Worm (Caenorhabditis elegans) whole organism, early embryonic: Measurements from ENCODE around the gene F10E7.1.

Experiments
- B0310.2 ChIP-seq: sonication (generic microtip); optimal IDR thresholded peaks from 2 replicates; lab custom pipeline; 2016; ENCODE audit warnings: mild to moderate bottlenecking, missing genetic modification characterization, missing compliant biosample characterization
- F13C5.2 ChIP-seq: sonication (generic microtip); optimal IDR thresholded peaks from 2 replicates; lab custom pipeline; 2017; ENCODE audit warnings: mild to moderate bottlenecking, missing genetic modification characterization, inconsistent platforms, missing compliant biosample characterization
- aly-1 ChIP-seq: sonication (generic microtip); optimal IDR thresholded peaks from 2 replicates; lab custom pipeline; 2016; ENCODE audit warnings: missing genetic modification characterization, missing compliant biosample characterization
- ama-1 ChIP-seq: fragments of 150-350 bp; optimal IDR thresholded peaks from 2 replicates; lab custom pipeline; 2014
- ceh-13 ChIP-seq: fragments of 200-800 bp; sonication (Bioruptor generic); optimal IDR thresholded peaks from 2 replicates; lab custom pipeline; 2018; ENCODE audit warnings: mild to moderate bottlenecking, missing genetic modification characterization, missing compliant biosample characterization
- ceh-36 ChIP-seq: sonication (generic microtip); optimal IDR thresholded peaks from 2 replicates; lab custom pipeline; 2016; ENCODE audit warnings: missing genetic modification characterization, inconsistent platforms, missing compliant biosample characterization
- ets-7 ChIP-seq: sonication (generic microtip); optimal IDR thresholded peaks from 2 replicates; lab custom pipeline; 2016; ENCODE audit warnings: missing genotype, missing genetic modification characterization, missing compliant biosample characterization
- flt-1 ChIP-seq: fragments of 200-800 bp; sonication (Bioruptor generic); IDR thresholded peaks from 2 replicates; pipeline ENCODE4 v1.3.6; 2022; ENCODE audit warnings: missing genetic modification characterization, missing compliant biosample characterization
- hmbx-1 ChIP-seq: sonication (generic microtip); optimal IDR thresholded peaks from 2 replicates; lab custom pipeline; 2016; ENCODE audit warnings: mild to moderate bottlenecking, missing genetic modification characterization, missing compliant biosample characterization
- hmg-4 ChIP-seq: fragments of 200-800 bp; sonication (Bioruptor generic); optimal IDR thresholded peaks from 2 replicates; lab custom pipeline; 2018; ENCODE audit warnings: mild to moderate bottlenecking, missing genetic modification characterization, missing compliant biosample characterization
- hnd-1 ChIP-seq: sonication (generic microtip); optimal IDR thresholded peaks from 2 replicates; lab custom pipeline; 2016; ENCODE audit warnings: missing genetic modification characterization, missing compliant biosample characterization
- pes-1 ChIP-seq: fragments of 200-800 bp; sonication (Bioruptor generic); IDR thresholded peaks from 2 replicates; pipeline ENCODE4 v1.3.6; 2022; ENCODE audit warnings: missing genetic modification reagents, missing genetic modification characterization, missing compliant biosample characterization
- scrt-1 ChIP-seq: fragments of 200-800 bp; sonication (Bioruptor generic); IDR thresholded peaks from 2 replicates; pipeline ENCODE4 v1.3.6; 2022; ENCODE audit warnings: missing genetic modification characterization, missing compliant biosample characterization
- sea-1 ChIP-seq: fragments of 200-800 bp; sonication (Bioruptor generic); conservative IDR thresholded peaks from 2 replicates; pipeline ENCODE4 v1.3.6; 2022; ENCODE audit warnings: missing genetic modification characterization, missing compliant biosample characterization
- tbx-11 ChIP-seq: fragments of 200-800 bp; sonication (Bioruptor generic); IDR thresholded peaks from 2 replicates; pipeline ENCODE4 v1.3.6; 2022; ENCODE audit warnings: missing genetic modification characterization, missing compliant biosample characterization
- tbx-37 ChIP-seq: fragments of 200-800 bp; sonication (Bioruptor generic); conservative IDR thresholded peaks from 2 replicates; pipeline ENCODE4 v1.3.6; 2022; ENCODE audit warnings: missing genetic modification reagents, missing genetic modification characterization, missing compliant biosample characterization
- tra-4 ChIP-seq: sonication (generic microtip); optimal IDR thresholded peaks from 2 replicates; lab custom pipeline; 2017; ENCODE audit warnings: missing genetic modification characterization, missing compliant biosample characterization

Gene F10E7.1

DNA sequence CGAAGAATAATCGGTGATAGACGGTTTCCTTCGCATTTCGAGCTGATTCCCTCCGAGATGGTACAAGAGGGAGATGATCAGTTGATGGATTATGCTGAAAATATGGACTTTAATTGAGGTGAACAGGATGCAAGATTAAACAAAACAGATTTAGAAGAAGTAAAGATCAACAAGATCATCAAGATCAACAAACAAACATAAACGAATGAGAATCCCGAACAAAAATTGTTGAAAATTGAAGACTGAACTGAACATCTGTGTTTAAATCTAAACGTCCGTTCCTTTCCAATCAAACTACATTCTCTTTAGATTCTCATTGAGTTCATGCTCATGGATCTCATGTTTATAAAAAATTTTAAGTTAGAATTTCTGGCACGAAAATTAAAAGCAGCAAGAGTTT, 48.3 kb downstream of the F10E7.1 start, which contains the start of gene glc-4:
TSS of gene glc-4 (minus strand) at position 101 of the 400 bp plus-strand sequence.
- TF ChIP-seq flt-1 (GFP tag; lab: Robert Waterston, UW) (no peak), hmbx-1 (tag; lab: Kevin White, UChicago) (no peak), pes-1 (no peak), tra-4 (tag; lab: Kevin White, UChicago) (no peak), F13C5.2 (tag; lab: Kevin White, UChicago) (no peak), aly-1 (tag; lab: Kevin White, UChicago) (no peak), hnd-1 (tag; lab: Kevin White, UChicago) (no peak), B0310.2 (tag; lab: Kevin White, UChicago) (no peak), ceh-13 (no peak), hmg-4 (GFP tag; lab: Kevin White, UChicago) (no peak), sea-1 (GFP tag; lab: Robert Waterston, UW) (no peak), tbx-11 (GFP tag; lab: Robert Waterston, UW) (no peak), ets-7 (tag; lab: Kevin White, UChicago) (no peak), ceh-36 (no peak)

DNA sequence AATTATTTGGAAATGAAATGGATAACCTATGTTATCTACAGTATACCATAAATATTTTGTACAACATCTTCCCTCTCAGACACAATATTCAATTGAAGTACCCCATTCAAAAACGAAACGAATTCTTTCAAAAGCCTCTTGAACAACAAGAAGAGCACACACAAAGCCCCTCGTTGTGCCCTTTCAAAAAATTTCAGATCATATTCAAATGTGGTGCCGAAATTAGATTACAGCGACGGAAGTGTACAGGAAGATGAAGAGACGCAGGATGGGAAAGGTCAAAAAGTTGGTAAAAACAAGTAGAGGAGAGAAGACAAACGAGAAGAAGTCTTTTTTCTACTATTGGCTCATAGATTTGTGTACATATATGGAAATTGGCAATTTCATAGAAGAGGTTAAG, 49.6 kb downstream of the F10E7.1 start:
- no peak for TF ChIP-seq B0310.2 (tag; lab: Kevin White, UChicago)
- TF ChIP-seq ceh-36, result no peak
- TF ChIP-seq ets-7 (tag; lab: Kevin White, UChicago), result no peak
- no peak for TF ChIP-seq hmbx-1 (tag; lab: Kevin White, UChicago)
- TF ChIP-seq flt-1 (GFP tag; lab: Robert Waterston, UW), result no peak
- TF ChIP-seq F13C5.2 (tag; lab: Kevin White, UChicago), result no peak
- no peak for TF ChIP-seq pes-1
- TF ChIP-seq tra-4 (tag; lab: Kevin White, UChicago), result no peak
- no peak for TF ChIP-seq aly-1 (tag; lab: Kevin White, UChicago)
- TF ChIP-seq hnd-1 (tag; lab: Kevin White, UChicago), result no peak
- no peak for TF ChIP-seq hmg-4 (GFP tag; lab: Kevin White, UChicago)
- TF ChIP-seq tbx-11 (GFP tag; lab: Robert Waterston, UW), result no peak
- TF ChIP-seq scrt-1 (GFP tag; lab: Robert Waterston, UW), result no peak
- TF ChIP-seq tbx-37, result no peak
- no peak for TF ChIP-seq ceh-13
- no peak for TF ChIP-seq sea-1 (GFP tag; lab: Robert Waterston, UW)
- TF ChIP-seq ama-1 (lab: Kevin White, UChicago), result no peak
